Fruit fly (Drosophila melanogaster) whole organism, embryonic: ENCODE data around the gene SCCRO.

Experiments used
- Ada2b ChIP-seq: fragments of 200-800 bp; sonication (Bioruptor generic); IDR thresholded peaks from 2 replicates; pipeline ENCODE4 v1.3.6; 2022; ENCODE audit warnings: missing biosample characterization, missing genetic modification characterization
- Antp ChIP-seq: fragments of 200-800 bp; sonication (Bioruptor generic); optimal IDR thresholded peaks from 3 replicates; lab custom pipeline; 2016; ENCODE audit warnings: missing biosample characterization, missing genetic modification characterization
- BEAF-32 ChIP-seq: fragments of 200-800 bp; sonication (Bioruptor generic); optimal IDR thresholded peaks from 3 replicates; lab custom pipeline; 2017; ENCODE audit warnings: missing biosample characterization, missing genetic modification characterization, mild to moderate bottlenecking, moderate library complexity, missing genetic modification reagents
- Bgb ChIP-seq: fragments of 200-800 bp; sonication (Bioruptor generic); IDR thresholded peaks from 2 replicates; pipeline ENCODE4 v1.3.6; 2022; ENCODE audit warnings: missing biosample characterization, missing genetic modification characterization; ENCODE audit not compliant: partially characterized antibody
- Bteb2 ChIP-seq: fragments of 200-800 bp; sonication (Bioruptor generic); optimal IDR thresholded peaks from 2 replicates; lab custom pipeline; 2016; ENCODE audit warnings: missing biosample characterization, missing genetic modification characterization
- CG13287 ChIP-seq: fragments of 200-800 bp; sonication (Bioruptor generic); IDR thresholded peaks from 2 replicates; pipeline ENCODE4 v1.3.6; 2022; ENCODE audit warnings: missing biosample characterization, missing genetic modification characterization; ENCODE audit not compliant: partially characterized antibody
- CG14014 ChIP-seq: fragments of 200-800 bp; sonication (Bioruptor generic); IDR thresholded peaks from 2 replicates; pipeline ENCODE4 v1.3.6; 2022; ENCODE audit warnings: missing biosample characterization, missing genetic modification characterization
- CG17385 ChIP-seq: fragments of 200-800 bp; sonication (Bioruptor generic); optimal IDR thresholded peaks from 3 replicates; lab custom pipeline; 2018; ENCODE audit warnings: missing biosample characterization, mild to moderate bottlenecking, missing genetic modification characterization
- CG17829 ChIP-seq: fragments of 200-800 bp; optimal IDR thresholded peaks from 2 replicates; lab custom pipeline; 2019; ENCODE audit warnings: missing biosample characterization, mild to moderate bottlenecking, missing genetic modification characterization, moderate library complexity
- CG2116 ChIP-seq: fragments of 200-800 bp; sonication (Bioruptor generic); optimal IDR thresholded peaks from 3 replicates; lab custom pipeline; 2018; ENCODE audit warnings: missing biosample characterization, mild to moderate bottlenecking, missing genetic modification characterization
- CG2199 ChIP-seq: fragments of 200-800 bp; sonication (Bioruptor generic); IDR thresholded peaks from 3 replicates; pipeline ENCODE4 v1.3.6; 2022; ENCODE audit warnings: missing biosample characterization, missing genetic modification characterization
- CG2678 ChIP-seq: fragments of 200-800 bp; sonication (Bioruptor generic); optimal IDR thresholded peaks from 3 replicates; lab custom pipeline; 2019; ENCODE audit warnings: missing biosample characterization, mild to moderate bottlenecking, missing genetic modification characterization, moderate library complexity
- CG3163 ChIP-seq: fragments of 200-800 bp; sonication (Bioruptor generic); optimal IDR thresholded peaks from 3 replicates; lab custom pipeline; 2016; ENCODE audit warnings: missing biosample characterization, missing genetic modification characterization
- CG32532 ChIP-seq: fragments of 200-800 bp; sonication (Bioruptor generic); IDR thresholded peaks from 2 replicates; pipeline ENCODE4 v1.3.6; 2022; ENCODE audit warnings: missing biosample characterization, missing genetic modification characterization
- CG33213 ChIP-seq: fragments of 200-800 bp; sonication (Bioruptor generic); optimal IDR thresholded peaks from 3 replicates; lab custom pipeline; 2016; ENCODE audit warnings: missing biosample characterization, missing genetic modification characterization
- CG34224 ChIP-seq: fragments of 200-800 bp; sonication (Bioruptor generic); IDR thresholded peaks from 3 replicates; pipeline ENCODE4 v1.3.6; 2022; ENCODE audit warnings: missing biosample characterization, missing genetic modification characterization; ENCODE audit not compliant: partially characterized antibody
- CG3995 ChIP-seq: fragments of 200-800 bp; sonication (Bioruptor generic); optimal IDR thresholded peaks from 3 replicates; lab custom pipeline; 2016; ENCODE audit warnings: missing biosample characterization, missing genetic modification characterization
- CG4730 ChIP-seq: fragments of 200-800 bp; sonication (Bioruptor generic); IDR thresholded peaks from 2 replicates; pipeline ENCODE4 v1.3.6; 2022; ENCODE audit warnings: missing biosample characterization, missing genetic modification characterization
- CG6254 ChIP-seq: fragments of 200-800 bp; sonication (Bioruptor generic); optimal IDR thresholded peaks from 3 replicates; lab custom pipeline; 2017; ENCODE audit warnings: mild to moderate bottlenecking, missing biosample characterization, missing genetic modification reagents, missing genetic modification characterization
- CG7745 ChIP-seq: fragments of 200-800 bp; sonication (Bioruptor generic); optimal IDR thresholded peaks from 2 replicates; lab custom pipeline; 2018; ENCODE audit warnings: missing biosample characterization, mild to moderate bottlenecking, missing genetic modification characterization, moderate library complexity
- CG8281 ChIP-seq: fragments of 200-800 bp; sonication (Bioruptor generic); optimal IDR thresholded peaks from 2 replicates; lab custom pipeline; 2018; ENCODE audit warnings: missing biosample characterization, mild to moderate bottlenecking, missing genetic modification characterization, moderate library complexity
- CG8290 ChIP-seq, 3 experiments: fragments of 200-800 bp; sonication (Bioruptor generic); optimal IDR thresholded peaks; 2 replicates each; lab custom pipeline; 2016 to 2019; ENCODE audit warnings: missing biosample characterization in 3 of 3, missing genetic modification characterization in 3 of 3, mild to moderate bottlenecking in 2 of 3, moderate library complexity in 1 of 3
- Dll ChIP-seq: fragments of 200-800 bp; sonication (Bioruptor generic); IDR thresholded peaks from 4 replicates; pipeline ENCODE4 v1.3.6; 2022; ENCODE audit warnings: missing biosample characterization, missing genetic modification characterization; ENCODE audit not compliant: partially characterized antibody
- Doc3 ChIP-seq: fragments of 200-800 bp; sonication (Bioruptor generic); IDR thresholded peaks from 3 replicates; pipeline ENCODE4 v1.3.6; 2022; ENCODE audit warnings: missing biosample characterization, missing genetic modification characterization; ENCODE audit not compliant: partially characterized antibody
- Dp ChIP-seq: fragments of 200-800 bp; sonication (Bioruptor generic); optimal IDR thresholded peaks from 2 replicates; lab custom pipeline; 2018; ENCODE audit warnings: missing biosample characterization, mild to moderate bottlenecking, missing genetic modification characterization, moderate library complexity
- Gug ChIP-seq: fragments of 200-800 bp; sonication (Bioruptor generic); IDR thresholded peaks from 4 replicates; pipeline ENCODE4 v1.3.6; 2022; ENCODE audit warnings: missing biosample characterization, missing genetic modification characterization
- HmgZ ChIP-seq: fragments of 200-800 bp; sonication (Bioruptor generic); optimal IDR thresholded peaks from 2 replicates; lab custom pipeline; 2018; ENCODE audit warnings: missing biosample characterization, mild to moderate bottlenecking, missing genetic modification characterization
- Lpt ChIP-seq: fragments of >200 bp; optimal IDR thresholded peaks from 2 replicates; lab custom pipeline; 2018; ENCODE audit warnings: missing biosample characterization, missing genetic modification characterization
- MBD-R2 ChIP-seq: fragments of 200-800 bp; sonication (Bioruptor generic); IDR thresholded peaks from 2 replicates; pipeline ENCODE4 v1.3.6; 2022; ENCODE audit warnings: missing biosample characterization, missing genetic modification characterization
- Med ChIP-seq: fragments of 200-800 bp; sonication (Bioruptor generic); peaks from one replicate; lab custom pipeline; 2016; ENCODE audit warnings: missing biosample characterization, missing genetic modification characterization, mild to moderate bottlenecking, inconsistent platforms, moderate library complexity
- Opbp ChIP-seq: fragments of 200-800 bp; sonication (Bioruptor generic); IDR thresholded peaks from 3 replicates; pipeline ENCODE4 v1.3.6; 2022; ENCODE audit warnings: missing biosample characterization, missing genetic modification characterization; ENCODE audit not compliant: partially characterized antibody
- Ptx1 ChIP-seq: fragments of 200-800 bp; sonication (Bioruptor generic); IDR thresholded peaks from 2 replicates; pipeline ENCODE4 v1.3.6; 2022; ENCODE audit warnings: missing biosample characterization, missing genetic modification characterization
- Rfx ChIP-seq: fragments of 200-800 bp; sonication (Bioruptor generic); IDR thresholded peaks from 2 replicates; pipeline ENCODE4 v1.3.6; 2022; ENCODE audit warnings: missing biosample characterization, missing genetic modification characterization
- Spps ChIP-seq: fragments of 200-800 bp; sonication (Bioruptor generic); optimal IDR thresholded peaks from 2 replicates; lab custom pipeline; 2018; ENCODE audit warnings: missing biosample characterization, mild to moderate bottlenecking, missing genetic modification characterization
- Sry-δ ChIP-seq: fragments of 200-800 bp; sonication (Bioruptor generic); optimal IDR thresholded peaks from 2 replicates; lab custom pipeline; 2016; ENCODE audit warnings: missing biosample characterization, missing genetic modification characterization
- br ChIP-seq: fragments of >200 bp; optimal IDR thresholded peaks from 2 replicates; lab custom pipeline; 2017
- cad ChIP-seq: fragments of >200 bp; optimal IDR thresholded peaks from 2 replicates; lab custom pipeline; 2017; ENCODE audit warnings: missing biosample characterization, missing genetic modification characterization
- cas ChIP-seq: fragments of 200-800 bp; sonication (Bioruptor generic); IDR thresholded peaks from 2 replicates; pipeline ENCODE4 v1.3.6; 2022; ENCODE audit warnings: missing biosample characterization, missing genetic modification characterization
- croc ChIP-seq: fragments of 200-800 bp; sonication (Bioruptor generic); conservative IDR thresholded peaks from 3 replicates; pipeline ENCODE4 v1.3.6; 2022; ENCODE audit warnings: missing biosample characterization, missing genetic modification characterization
- dm ChIP-seq: fragments of 200-800 bp; sonication (Bioruptor generic); optimal IDR thresholded peaks from 3 replicates; lab custom pipeline; 2016; ENCODE audit warnings: missing biosample characterization, missing genetic modification characterization
- fd96Cb ChIP-seq: fragments of 200-800 bp; sonication (Bioruptor generic); optimal IDR thresholded peaks from 2 replicates; lab custom pipeline; 2018; ENCODE audit warnings: missing biosample characterization, mild to moderate bottlenecking, missing genetic modification characterization, moderate library complexity
- kni ChIP-seq: fragments of 200-800 bp; sonication (Bioruptor generic); optimal IDR thresholded peaks from 3 replicates; lab custom pipeline; 2017; ENCODE audit warnings: mild to moderate bottlenecking, missing biosample characterization, missing genetic modification reagents, missing genetic modification characterization
- lola ChIP-seq, 3 experiments: fragments of >200 bp in 2 of 3; fragments of 200-800 bp in 1 of 3; sonication (Bioruptor generic) in 1 of 3; optimal IDR thresholded peaks; 2 replicates each; lab custom pipeline; 2017 to 2019; ENCODE audit warnings: missing biosample characterization in 3 of 3, missing genetic modification characterization in 3 of 3, mild to moderate bottlenecking in 1 of 3, moderate library complexity in 1 of 3
- peb ChIP-seq: fragments of 200-800 bp; sonication (Bioruptor generic); IDR thresholded peaks from 2 replicates; pipeline ENCODE4 v1.3.6; 2022; ENCODE audit warnings: missing biosample characterization, missing genetic modification characterization
- phol ChIP-seq: fragments of 200-800 bp; sonication (Bioruptor generic); optimal IDR thresholded peaks from 3 replicates; lab custom pipeline; 2018; ENCODE audit warnings: missing biosample characterization, mild to moderate bottlenecking, missing genetic modification characterization, moderate library complexity
- pzg ChIP-seq: fragments of 200-800 bp; sonication (Bioruptor generic); optimal IDR thresholded peaks from 3 replicates; lab custom pipeline; 2018; ENCODE audit warnings: missing biosample characterization, mild to moderate bottlenecking, missing genetic modification characterization, moderate library complexity
- row ChIP-seq: fragments of 200-800 bp; sonication (Bioruptor generic); IDR thresholded peaks from 3 replicates; pipeline ENCODE4 v1.3.6; 2022; ENCODE audit warnings: missing biosample characterization, missing genetic modification characterization
- ssp ChIP-seq: fragments of 200-800 bp; sonication (Bioruptor generic); IDR thresholded peaks from 2 replicates; pipeline ENCODE4 v1.3.6; 2022; ENCODE audit warnings: missing biosample characterization, missing genetic modification characterization
- tgo ChIP-seq: fragments of 200-800 bp; sonication (Bioruptor generic); IDR thresholded peaks from 3 replicates; pipeline ENCODE4 v1.3.6; 2022; ENCODE audit warnings: missing biosample characterization, missing genetic modification characterization
- unc-4 ChIP-seq: fragments of 200-800 bp; sonication (Bioruptor generic); IDR thresholded peaks from 2 replicates; pipeline ENCODE4 v1.3.6; 2022; ENCODE audit warnings: missing biosample characterization, missing genetic modification characterization; ENCODE audit not compliant: partially characterized antibody

Gene SCCRO

dm6 chr3L:15516440-15516839 is 46.8 kb upstream of the SCCRO start:
- TF ChIP-seq ssp (GFP tag; lab: Robert Waterston, UW): no peak
- peak; percentile 50; the same call in 1 of the 4 replicates for TF ChIP-seq Dll (GFP tag; lab: Robert Waterston, UW)
- no peak for TF ChIP-seq Antp (GFP tag; lab: Kevin White, UChicago)
- TF ChIP-seq fd96Cb: no peak
- peak; percentile 7 for TF ChIP-seq HmgZ (tag; lab: Kevin White, UChicago)
- no peak for TF ChIP-seq row (GFP tag; lab: Robert Waterston, UW)
- TF ChIP-seq BEAF-32 (GFP tag; lab: Kevin White, UChicago): peak; percentile 66
- TF ChIP-seq Opbp (GFP tag; lab: Robert Waterston, UW): no peak
- TF ChIP-seq CG33213: no peak
- TF ChIP-seq phol (tag; lab: Kevin White, UChicago): no peak
- TF ChIP-seq Gug (GFP tag; lab: Robert Waterston, UW): no peak
- TF ChIP-seq Ptx1 (GFP tag; lab: Robert Waterston, UW): no peak
- TF ChIP-seq pzg (GFP tag; lab: Kevin White, UChicago): peak; percentile 13
- no peak for TF ChIP-seq CG2678 (tag; lab: Kevin White, UChicago)
- no peak for TF ChIP-seq Bteb2 (GFP tag; lab: Kevin White, UChicago)
- no peak for TF ChIP-seq CG3163 (GFP tag; lab: Kevin White, UChicago)
- no peak for TF ChIP-seq dm (GFP tag; lab: Kevin White, UChicago)
- 0 out of 2 replicates have a peak, but pooled peaks have one; percentile 25 for TF ChIP-seq Rfx
- TF ChIP-seq br: no peak
- TF ChIP-seq kni (GFP tag; lab: Kevin White, UChicago): no peak
- TF ChIP-seq Dp (GFP tag; lab: Kevin White, UChicago): peak; percentile 12
- TF ChIP-seq CG2116 (GFP tag; lab: Kevin White, UChicago): peak; percentile 55
- TF ChIP-seq croc (GFP tag; lab: Robert Waterston, UW): no peak
- TF ChIP-seq Bgb (GFP tag; lab: Robert Waterston, UW): peak; percentile 34
- TF ChIP-seq CG34224 (GFP tag; lab: Robert Waterston, UW): peak; percentile 43; the same call in 2 of the 3 replicates
- no peak for TF ChIP-seq CG4730 (GFP tag; lab: Robert Waterston, UW)
- no peak for TF ChIP-seq CG8281 (tag; lab: Kevin White, UChicago)
- TF ChIP-seq CG17385 (GFP tag; lab: Kevin White, UChicago): no peak
- TF ChIP-seq CG17829 (tag; lab: Kevin White, UChicago): no peak
- TF ChIP-seq CG7745 (tag; lab: Kevin White, UChicago): no peak
- TF ChIP-seq unc-4 (GFP tag; lab: Robert Waterston, UW): 0 out of 2 replicates have a peak, but pooled peaks have one; percentile 36
- TF ChIP-seq CG3995 (GFP tag; lab: Kevin White, UChicago): peak; percentile 30
- no peak for TF ChIP-seq CG8290 (GFP tag; optimal IDR thresholded peaks at IDR 0.05; lab: Kevin White, UChicago)
- TF ChIP-seq CG8290 (tag; optimal IDR thresholded peaks at IDR 0.05; lab: Kevin White, UChicago): peak in 1 of 2 experiments; percentile 10
- TF ChIP-seq lola (GFP tag; optimal IDR thresholded peaks at IDR 0.05; lab: Kevin White, UChicago): peak in 1 of 3 experiments; percentile 57
- TF ChIP-seq Ada2b (GFP tag; lab: Robert Waterston, UW): no peak
- TF ChIP-seq Med (GFP tag; lab: Kevin White, UChicago): peak; percentile 54
- peak; percentile 27; the same call in 1 of the 2 replicates for TF ChIP-seq CG14014 (GFP tag; lab: Robert Waterston, UW)
- TF ChIP-seq Doc3: 0 out of 3 replicates have a peak, but pooled peaks have one; percentile 36
- TF ChIP-seq Spps: no peak
- peak; percentile 36; the same call in 1 of the 2 replicates for TF ChIP-seq CG13287
- TF ChIP-seq cad: no peak
- TF ChIP-seq Lpt: no peak
- no peak for TF ChIP-seq cas (GFP tag; lab: Robert Waterston, UW)
- peak; percentile 38 for TF ChIP-seq Sry-δ
- TF ChIP-seq CG32532: no peak
- TF ChIP-seq MBD-R2 (GFP tag; lab: Robert Waterston, UW): peak; percentile 34; the same call in 1 of the 2 replicates
- TF ChIP-seq tgo: no peak
- TF ChIP-seq peb (GFP tag; lab: Robert Waterston, UW): no peak
- no peak for TF ChIP-seq CG6254 (GFP tag; lab: Kevin White, UChicago)
- peak; percentile 14; the same call in 1 of the 3 replicates for TF ChIP-seq CG2199 (GFP tag; lab: Robert Waterston, UW)
